Worm (Caenorhabditis elegans) whole organism, L3 larva: ENCODE results near the gene cal-2.
A peak's percentile ranks its signal among the peaks of the same experiment; 100 is the strongest.

Experiments used
- R02D3.7 ChIP-seq: fragments of 150-350 bp; optimal IDR thresholded peaks from 2 replicates; lab custom pipeline; 2014; ENCODE audit warnings: missing biosample characterization, missing genetic modification characterization
- aly-2 ChIP-seq: fragments of 150-350 bp; optimal IDR thresholded peaks from 2 replicates; lab custom pipeline; 2014; ENCODE audit warnings: missing biosample characterization, missing genetic modification characterization
- ama-1 ChIP-seq: fragments of 150-350 bp; optimal IDR thresholded peaks from 2 replicates; lab custom pipeline; 2018
- ceh-16 ChIP-seq: sonication (generic microtip); optimal IDR thresholded peaks from 2 replicates; lab custom pipeline; 2017; ENCODE audit warnings: missing biosample characterization, missing genetic modification characterization
- ceh-28 ChIP-seq: fragments of 150-350 bp; optimal IDR thresholded peaks from 2 replicates; lab custom pipeline; 2014; ENCODE audit warnings: missing biosample characterization, missing genetic modification reagents, missing genetic modification characterization
- ceh-82 ChIP-seq: fragments of 150-350 bp; optimal IDR thresholded peaks from 2 replicates; lab custom pipeline; 2014; ENCODE audit warnings: missing biosample characterization, missing genetic modification characterization
- ceh-9 ChIP-seq: sonication (generic microtip); optimal IDR thresholded peaks from 2 replicates; lab custom pipeline; 2018; ENCODE audit warnings: missing biosample characterization, missing genetic modification characterization
- daf-12 ChIP-seq: fragments of 150-350 bp; optimal IDR thresholded peaks from 2 replicates; lab custom pipeline; 2014; ENCODE audit warnings: missing biosample characterization, missing genetic modification reagents, missing genetic modification characterization
- egl-27 ChIP-seq: sonication (generic microtip); optimal IDR thresholded peaks from 4 replicates; lab custom pipeline; 2017; ENCODE audit warnings: missing biosample characterization, missing genetic modification reagents, missing genetic modification characterization
- egl-5 ChIP-seq: fragments of 150-350 bp; optimal IDR thresholded peaks from 2 replicates; lab custom pipeline; 2017; ENCODE audit warnings: missing biosample characterization, missing genetic modification reagents, missing genetic modification characterization, inconsistent platforms
- elt-1 ChIP-seq: fragments of 150-350 bp; optimal IDR thresholded peaks from 2 replicates; lab custom pipeline; 2014; ENCODE audit warnings: missing biosample characterization, missing genetic modification characterization
- elt-2 ChIP-seq: sonication (generic microtip); optimal IDR thresholded peaks from 2 replicates; lab custom pipeline; 2016; ENCODE audit warnings: missing genetic modification reagents, mild to moderate bottlenecking, missing genetic modification characterization, missing compliant biosample characterization
- elt-3 ChIP-seq, 3 experiments: fragments of 150-350 bp in 1 of 3; sonication (generic microtip) in 2 of 3; optimal IDR thresholded peaks; 2 replicates in 2 of 3; 4 replicates in 1 of 3; lab custom pipeline; 2014 to 2017; ENCODE audit warnings: missing biosample characterization in 3 of 3, missing genetic modification characterization in 3 of 3
- eor-1 ChIP-seq, 2 experiments: fragments of 150-350 bp; optimal IDR thresholded peaks; 2 replicates each; lab custom pipeline; 2014 to 2018; ENCODE audit warnings: missing biosample characterization in 2 of 2, missing genetic modification characterization in 2 of 2
- fkh-10 ChIP-seq: sonication (generic microtip); optimal IDR thresholded peaks from 2 replicates; lab custom pipeline; 2017; ENCODE audit warnings: missing biosample characterization, missing genetic modification reagents, missing genetic modification characterization
- fkh-2 ChIP-seq: fragments of 150-350 bp; optimal IDR thresholded peaks from 2 replicates; lab custom pipeline; 2014; ENCODE audit warnings: missing biosample characterization, missing genetic modification reagents, missing genetic modification characterization
- fos-1 ChIP-seq: fragments of 150-350 bp; optimal IDR thresholded peaks from 2 replicates; lab custom pipeline; 2014; ENCODE audit warnings: missing biosample characterization, missing genetic modification characterization
- hmg-11 ChIP-seq: sonication (generic microtip); optimal IDR thresholded peaks from 2 replicates; lab custom pipeline; 2016; ENCODE audit warnings: missing genetic modification characterization, missing compliant biosample characterization
- jun-1 ChIP-seq: fragments of 150-350 bp; optimal IDR thresholded peaks from 2 replicates; lab custom pipeline; 2014; ENCODE audit warnings: missing biosample characterization, missing genetic modification reagents, missing genetic modification characterization
- lin-15B ChIP-seq: fragments of 150-350 bp; optimal IDR thresholded peaks from 2 replicates; lab custom pipeline; 2014; ENCODE audit warnings: missing biosample characterization, missing genetic modification characterization
- lin-39 ChIP-seq: fragments of 150-350 bp; optimal IDR thresholded peaks from 2 replicates; lab custom pipeline; 2018; ENCODE audit warnings: missing biosample characterization, missing genetic modification reagents, missing genetic modification characterization
- lsy-12 ChIP-seq: sonication (generic microtip); optimal IDR thresholded peaks from 2 replicates; lab custom pipeline; 2016; ENCODE audit warnings: mild to moderate bottlenecking, missing genetic modification characterization, missing compliant biosample characterization
- mdl-1 ChIP-seq: fragments of 150-350 bp; optimal IDR thresholded peaks from 2 replicates; lab custom pipeline; 2014; ENCODE audit warnings: missing biosample characterization, missing genetic modification characterization
- mml-1 ChIP-seq: fragments of 150-350 bp; sonication (generic microtip); optimal IDR thresholded peaks from 3 replicates; lab custom pipeline; 2014; ENCODE audit warnings: missing biosample characterization, missing genetic modification characterization
- nfya-1 ChIP-seq: sonication (generic microtip); optimal IDR thresholded peaks from 2 replicates; lab custom pipeline; 2017; ENCODE audit warnings: missing genetic modification characterization, mild to moderate bottlenecking, missing compliant biosample characterization, antibody characterized with exemption, moderate library complexity; ENCODE audit not compliant: insufficient read depth
- nhr-11 ChIP-seq: fragments of 150-350 bp; optimal IDR thresholded peaks from 2 replicates; lab custom pipeline; 2014; ENCODE audit warnings: missing biosample characterization, missing genetic modification characterization
- nhr-12 ChIP-seq: fragments of 150-350 bp; optimal IDR thresholded peaks from 2 replicates; lab custom pipeline; 2014; ENCODE audit warnings: missing biosample characterization, missing genetic modification characterization
- nhr-23 ChIP-seq: fragments of 150-350 bp; optimal IDR thresholded peaks from 2 replicates; lab custom pipeline; 2014; ENCODE audit warnings: missing biosample characterization, missing genetic modification reagents, missing genetic modification characterization
- nhr-237 ChIP-seq: fragments of 150-350 bp; optimal IDR thresholded peaks from 2 replicates; lab custom pipeline; 2014; ENCODE audit warnings: missing biosample characterization, missing genetic modification characterization
- nhr-25 ChIP-seq: sonication (generic microtip); optimal IDR thresholded peaks from 2 replicates; lab custom pipeline; 2017; ENCODE audit warnings: missing biosample characterization, missing genetic modification characterization
- nhr-28 ChIP-seq: fragments of 150-350 bp; optimal IDR thresholded peaks from 2 replicates; lab custom pipeline; 2014; ENCODE audit warnings: missing biosample characterization, missing genetic modification characterization
- nhr-67 ChIP-seq: fragments of 150-350 bp; optimal IDR thresholded peaks from 2 replicates; lab custom pipeline; 2014; ENCODE audit warnings: missing biosample characterization, missing genetic modification characterization
- nhr-76 ChIP-seq: fragments of 150-350 bp; sonication (generic microtip); optimal IDR thresholded peaks from 5 replicates; lab custom pipeline; 2014; ENCODE audit warnings: missing biosample characterization, missing genetic modification characterization
- nhr-77 ChIP-seq: fragments of 150-350 bp; optimal IDR thresholded peaks from 2 replicates; lab custom pipeline; 2014; ENCODE audit warnings: missing biosample characterization, missing genetic modification characterization
- pha-4 ChIP-seq: fragments of 150-350 bp; optimal IDR thresholded peaks from 2 replicates; lab custom pipeline; 2014; ENCODE audit warnings: missing biosample characterization, missing genetic modification reagents, missing genetic modification characterization
- pqm-1 ChIP-seq: fragments of 150-350 bp; optimal IDR thresholded peaks from 2 replicates; lab custom pipeline; 2017; ENCODE audit warnings: missing biosample characterization, missing genetic modification characterization, inconsistent platforms
- sea-2 ChIP-seq: fragments of 150-350 bp; sonication (generic microtip); optimal IDR thresholded peaks from 4 replicates; lab custom pipeline; 2014; ENCODE audit warnings: missing biosample characterization, missing genetic modification reagents, missing genetic modification characterization
- skn-1 ChIP-seq: fragments of 150-350 bp; optimal IDR thresholded peaks from 2 replicates; lab custom pipeline; 2014; ENCODE audit warnings: missing biosample characterization, missing genetic modification characterization
- snpc-4 ChIP-seq: fragments of 150-350 bp; optimal IDR thresholded peaks from 2 replicates; lab custom pipeline; 2014; ENCODE audit warnings: missing biosample characterization, missing genetic modification characterization
- tbx-2 ChIP-seq: sonication (generic microtip); optimal IDR thresholded peaks from 2 replicates; lab custom pipeline; 2016; ENCODE audit warnings: mild to moderate bottlenecking, missing genetic modification characterization, missing compliant biosample characterization
- unc-39 ChIP-seq: sonication (generic microtip); optimal IDR thresholded peaks from 4 replicates; lab custom pipeline; 2017; ENCODE audit warnings: missing biosample characterization, missing genetic modification characterization
- unc-62 ChIP-seq: fragments of 150-350 bp; sonication (generic microtip); optimal IDR thresholded peaks from 4 replicates; lab custom pipeline; 2014; ENCODE audit warnings: missing biosample characterization, missing genetic modification reagents, missing genetic modification characterization
- zag-1 ChIP-seq: fragments of 150-350 bp; optimal IDR thresholded peaks from 2 replicates; lab custom pipeline; 2014; ENCODE audit warnings: missing biosample characterization, missing genetic modification characterization
- ztf-11 ChIP-seq: fragments of 150-350 bp; optimal IDR thresholded peaks from 2 replicates; lab custom pipeline; 2014; ENCODE audit warnings: missing biosample characterization, missing genetic modification characterization
- ztf-4 ChIP-seq: fragments of 150-350 bp; optimal IDR thresholded peaks from 2 replicates; lab custom pipeline; 2014; ENCODE audit warnings: missing biosample characterization, missing genetic modification characterization

Gene cal-2

DNA sequence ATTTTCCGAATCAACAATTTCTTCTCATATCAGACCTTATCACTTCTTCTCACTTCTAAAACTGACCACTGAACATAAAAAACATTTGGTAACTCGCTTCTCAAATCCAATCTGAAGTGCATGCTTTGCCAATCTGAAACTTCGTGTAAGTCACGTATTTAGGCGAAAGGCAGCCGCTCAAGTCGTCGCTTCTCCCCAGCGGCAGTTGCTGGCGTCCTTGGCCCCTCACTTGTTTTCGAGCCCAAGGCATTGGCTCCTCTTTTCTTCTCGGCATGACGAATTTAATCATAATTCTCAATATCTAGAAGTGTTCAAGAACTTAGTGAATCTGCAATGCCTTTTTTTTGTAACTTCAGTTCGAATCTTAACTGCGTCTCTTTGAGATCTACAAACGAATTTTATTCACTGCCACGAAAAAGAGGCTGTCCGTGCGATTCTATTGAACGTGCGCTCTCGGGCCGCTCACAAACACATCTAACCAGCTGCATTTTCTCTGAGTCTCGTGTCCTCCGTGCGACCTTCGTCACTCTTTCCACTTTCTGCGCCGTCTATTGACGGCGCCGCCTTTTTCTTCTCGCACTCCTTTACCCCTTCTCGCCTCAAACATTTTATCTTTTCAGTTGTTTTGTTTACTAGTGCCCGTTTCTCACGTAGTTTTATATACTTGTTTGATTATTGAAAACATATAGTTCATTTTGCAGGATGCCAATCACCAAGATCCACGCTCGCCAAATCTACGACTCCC lies 28.9 kb upstream of the cal-2 start:
- no peak for TF ChIP-seq skn-1 (tag; lab: Kevin White, UChicago)
- no peak for TF ChIP-seq nhr-12 (tag; lab: Kevin White, UChicago)
- no peak for TF ChIP-seq zag-1
- no peak for TF ChIP-seq snpc-4
- TF ChIP-seq pha-4, result peak; percentile 60
- no peak for TF ChIP-seq egl-27 (tag; lab: Kevin White, UChicago)
- TF ChIP-seq daf-12 (tag; lab: Kevin White, UChicago), result no peak
- TF ChIP-seq unc-62, result no peak
- no peak for TF ChIP-seq ceh-16 (tag; lab: Kevin White, UChicago)
- peak; percentile 28 for TF ChIP-seq nhr-25
- TF ChIP-seq nhr-77, result no peak
- TF ChIP-seq R02D3.7 (tag; lab: Kevin White, UChicago), result no peak
- TF ChIP-seq fos-1 (tag; lab: Kevin White, UChicago), result no peak
- no peak for TF ChIP-seq nhr-76 (tag; lab: Kevin White, UChicago)
- no peak for TF ChIP-seq ztf-11 (tag; lab: Kevin White, UChicago)
- peak; percentile 41 for TF ChIP-seq egl-5 (tag; lab: Kevin White, UChicago)
- TF ChIP-seq lin-39 (tag; lab: Kevin White, UChicago), result no peak
- TF ChIP-seq tbx-2 (tag; lab: Kevin White, UChicago), result no peak
- TF ChIP-seq nhr-67, result no peak
- TF ChIP-seq eor-1 (tag; optimal IDR thresholded peaks at IDR 0.05; lab: Kevin White, UChicago), result no peak
- TF ChIP-seq jun-1 (tag; lab: Kevin White, UChicago), result no peak
- TF ChIP-seq nhr-28 (tag; lab: Kevin White, UChicago), result no peak
- TF ChIP-seq fkh-10 (GFP tag; lab: Kevin White, UChicago), result no peak
- no peak for TF ChIP-seq nhr-237 (tag; lab: Kevin White, UChicago)
- no peak for TF ChIP-seq nhr-11 (tag; lab: Kevin White, UChicago)
- peak; percentile 46 for TF ChIP-seq ama-1 (lab: Kevin White, UChicago)
- no peak for TF ChIP-seq fkh-2 (tag; lab: Kevin White, UChicago)
- no peak for TF ChIP-seq nhr-23 (tag; lab: Kevin White, UChicago)
- TF ChIP-seq aly-2, result no peak
- TF ChIP-seq ceh-82 (tag; lab: Kevin White, UChicago), result no peak
- TF ChIP-seq ztf-4 (tag; lab: Kevin White, UChicago), result no peak
- peak; percentile 42 for TF ChIP-seq hmg-11 (tag; lab: Kevin White, UChicago)
- no peak for TF ChIP-seq elt-1
- no peak for TF ChIP-seq mdl-1 (tag; lab: Kevin White, UChicago)
- TF ChIP-seq ceh-28 (tag; lab: Kevin White, UChicago), result no peak
- TF ChIP-seq unc-39 (tag; lab: Kevin White, UChicago), result no peak
- no peak for TF ChIP-seq mml-1 (tag; lab: Kevin White, UChicago)
- TF ChIP-seq nfya-1, result peak; percentile 48
- no peak for TF ChIP-seq lsy-12 (tag; lab: Kevin White, UChicago)
- TF ChIP-seq elt-3 (tag; optimal IDR thresholded peaks at IDR 0.05; lab: Kevin White, UChicago), result no peak
- no peak for TF ChIP-seq ceh-9 (tag; lab: Kevin White, UChicago)
- TF ChIP-seq lin-15B (tag; lab: Kevin White, UChicago), result peak; percentile 13
- TF ChIP-seq pqm-1 (tag; lab: Kevin White, UChicago), result no peak
- peak; percentile 27 for TF ChIP-seq elt-2 (tag; lab: Kevin White, UChicago)
- no peak for TF ChIP-seq sea-2

DNA sequence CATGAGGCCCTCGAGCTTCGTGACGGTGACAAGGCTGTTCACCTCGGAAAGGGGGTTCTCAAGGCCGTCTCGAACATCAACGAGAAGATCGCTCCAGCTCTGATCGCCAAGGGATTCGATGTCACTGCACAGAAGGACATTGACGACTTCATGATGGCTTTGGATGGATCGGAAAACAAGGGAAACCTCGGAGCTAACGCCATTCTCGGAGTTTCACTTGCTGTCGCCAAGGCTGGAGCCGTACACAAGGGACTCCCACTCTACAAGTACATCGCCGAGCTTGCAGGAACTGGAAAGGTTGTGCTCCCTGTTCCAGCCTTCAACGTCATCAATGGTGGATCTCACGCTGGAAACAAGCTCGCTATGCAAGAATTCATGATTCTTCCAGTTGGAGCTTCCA lies 28.1 kb upstream of the cal-2 start:
- TF ChIP-seq nfya-1 (no peak), aly-2 (no peak), ceh-28 (tag; lab: Kevin White, UChicago) (no peak), ztf-11 (tag; lab: Kevin White, UChicago) (no peak), fkh-10 (GFP tag; lab: Kevin White, UChicago) (no peak), zag-1 (no peak)
